Worm (Caenorhabditis elegans) whole organism, L4 larva: ENCODE measurements around the gene msp-3.

Experiments
- aly-2 ChIP-seq: sonication (generic microtip); optimal IDR thresholded peaks from 2 replicates; lab custom pipeline; 2018; ENCODE audit warnings: missing biosample characterization, missing genetic modification characterization
- lsy-2 ChIP-seq, 2 experiments: fragments of 150-350 bp in 1 of 2; sonication (generic microtip) in 1 of 2; optimal IDR thresholded peaks; 2 replicates each; lab custom pipeline; 2014 to 2017; ENCODE audit warnings: missing biosample characterization in 2 of 2, missing genetic modification characterization in 2 of 2
- mdt-29 ChIP-seq: fragments of 200-800 bp; sonication (Bioruptor generic); IDR thresholded peaks from 2 replicates; pipeline ENCODE4 v1.3.6; 2022; ENCODE audit warnings: missing genetic modification reagents, missing genetic modification characterization, missing compliant biosample characterization
- skn-1 ChIP-seq: fragments of 150-350 bp; optimal IDR thresholded peaks from 2 replicates; lab custom pipeline; 2014; ENCODE audit warnings: missing biosample characterization, missing genetic modification characterization
- unc-62 ChIP-seq, 3 experiments: fragments of 150-350 bp in 1 of 3; sonication (generic microtip); optimal IDR thresholded peaks in 2 of 3; peaks in 1 of 3; 1 replicate in 1 of 3; 2 replicates in 2 of 3; lab custom pipeline; 2014 to 2017; ENCODE audit warnings: missing biosample characterization in 3 of 3, missing genetic modification characterization in 3 of 3, missing genetic modification reagents in 3 of 3, missing genotype in 1 of 3

- no peak for TF ChIP-seq mdt-29 (GFP tag; lab: Robert Waterston, UW)
- no peak for TF ChIP-seq skn-1 (tag; lab: Kevin White, UChicago)
- TF ChIP-seq aly-2 (tag; lab: Kevin White, UChicago): no peak
- no peak for TF ChIP-seq lsy-2 (tag; optimal IDR thresholded peaks at IDR 0.05; lab: Kevin White, UChicago)
- TF ChIP-seq unc-62 (GFP tag; optimal IDR thresholded peaks at IDR 0.05 in 1 of 2; lab: Kevin White, UChicago): no peak
- TF ChIP-seq unc-62 (tag; optimal IDR thresholded peaks at IDR 0.05; lab: Kevin White, UChicago): no peak
These were observed 35.7 kb upstream of the msp-3 start, which contains the start of gene lact-5 for ce11 chrII:4821739-4822138.
